Worm (Caenorhabditis elegans): Measurements from ENCODE around the gene clp-9.

clp-9 gene

DNA sequence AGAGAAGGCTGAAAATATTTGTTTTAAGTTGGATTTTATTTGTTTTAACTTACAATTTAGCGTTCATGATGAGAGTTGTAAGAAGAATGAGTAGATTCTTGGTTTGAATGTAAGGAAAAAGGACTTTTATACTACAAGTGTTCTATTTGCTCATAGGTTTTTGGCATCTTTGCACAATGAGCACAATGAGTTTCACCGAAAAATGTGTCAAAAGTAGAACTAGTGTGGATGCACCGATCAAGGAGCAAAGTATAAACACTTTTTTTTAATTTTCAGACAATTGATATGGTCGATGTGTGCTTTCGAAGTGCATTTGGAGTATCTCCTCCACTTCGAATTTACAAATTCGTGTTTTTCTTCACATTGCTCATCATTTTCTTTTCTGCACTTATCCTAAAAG lies 20.3 kb upstream of the clp-9 start, which contains the start of gene fipr-11:
TSS of gene fipr-11 (minus strand) at position 101 of the 400 bp plus-strand sequence.
- no peak for TF ChIP-seq hlh-26 (GFP tag; conservative IDR thresholded peaks at IDR 0.05)
- TF ChIP-seq K12H6.12 (tag; optimal IDR thresholded peaks at IDR 0.05): no peak
- no peak for TF ChIP-seq snpc-1.3 (tag; optimal IDR thresholded peaks at IDR 0.05; ENCODE audit: insufficient read depth)
- TF ChIP-seq ztf-26 (tag; optimal IDR thresholded peaks at IDR 0.05): no peak
- TF ChIP-seq F55B11.4 (tag; optimal IDR thresholded peaks at IDR 0.05; ENCODE audit: borderline replicate concordance, insufficient read depth): no peak
- TF ChIP-seq F39B2.1 (GFP tag; IDR thresholded peaks at IDR 0.05): no peak
- no peak for TF ChIP-seq cebp-2 (GFP tag; IDR thresholded peaks at IDR 0.05)
- no peak for TF ChIP-seq chd-7 (tag; optimal IDR thresholded peaks at IDR 0.05)
- no peak for TF ChIP-seq ceh-40 (GFP tag; IDR thresholded peaks at IDR 0.05)
- TF ChIP-seq nhr-179 (tag; optimal IDR thresholded peaks at IDR 0.05): no peak
- TF ChIP-seq ccch-3 (GFP tag; optimal IDR thresholded peaks at IDR 0.05): no peak
- TF ChIP-seq sptf-2 (GFP tag; optimal IDR thresholded peaks at IDR 0.05): no peak
- no peak for TF ChIP-seq ztf-25 (GFP tag; IDR thresholded peaks at IDR 0.05)
- TF ChIP-seq zim-3 (tag; optimal IDR thresholded peaks at IDR 0.05): no peak
- no peak for TF ChIP-seq attf-5 (GFP tag; optimal IDR thresholded peaks at IDR 0.05)
- no peak for TF ChIP-seq sdz-38 (tag; optimal IDR thresholded peaks at IDR 0.05)
- no peak for TF ChIP-seq cebp-1 (GFP tag; IDR thresholded peaks at IDR 0.05)
- TF ChIP-seq cebp-1 (tag; optimal IDR thresholded peaks at IDR 0.05): no peak

DNA sequence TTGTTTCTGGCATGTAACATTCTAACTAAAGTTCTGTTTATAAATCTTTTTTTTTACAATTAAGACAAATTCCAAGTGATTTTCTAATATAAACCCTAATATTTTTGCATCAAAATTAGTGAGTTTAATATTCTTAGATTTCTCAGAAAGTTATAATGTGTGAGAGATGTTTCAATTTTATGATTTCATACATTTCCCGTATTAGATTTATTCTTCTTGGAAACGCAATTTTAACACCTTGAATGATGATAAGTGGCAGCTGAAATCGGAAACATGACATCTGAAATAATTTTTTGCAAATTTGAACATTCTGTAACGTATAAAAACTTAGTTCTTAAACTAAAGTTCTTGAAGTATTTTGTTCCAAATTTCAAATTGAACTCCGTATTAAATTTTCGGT lies 15.4 kb upstream of the clp-9 start:
- no peak for TF ChIP-seq let-607 (tag; optimal IDR thresholded peaks at IDR 0.05)
- no peak for TF ChIP-seq repo-1 (tag; optimal IDR thresholded peaks at IDR 0.05)
- TF ChIP-seq nhr-90 (tag; optimal IDR thresholded peaks at IDR 0.05): no peak
- no peak for TF ChIP-seq akir-1 (GFP tag; optimal IDR thresholded peaks at IDR 0.05)

DNA sequence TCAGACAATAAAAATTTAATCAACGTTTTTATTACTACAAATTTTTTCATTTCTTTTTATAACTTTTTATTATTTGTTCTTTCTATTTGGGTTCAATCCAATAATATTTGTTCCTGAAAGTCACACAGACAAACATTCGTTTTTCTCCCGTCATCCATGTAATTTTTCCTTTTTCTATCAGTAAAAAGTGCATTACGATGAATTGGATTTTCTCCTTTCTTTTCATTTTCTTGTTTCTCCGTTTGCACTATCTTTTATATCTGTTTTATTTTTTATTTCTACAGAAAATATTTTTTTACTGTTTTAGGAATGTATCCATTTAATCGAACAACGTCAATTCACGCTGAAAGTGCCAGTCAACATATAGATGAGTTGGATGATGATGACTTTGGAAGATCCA lies 13.5 kb upstream of the clp-9 start, which contains the start of gene egl-47:
TSS of gene egl-47 (plus strand) at position 301 of the 400 bp plus-strand sequence.
- TF ChIP-seq atf-7 (tag; optimal IDR thresholded peaks at IDR 0.05): no peak
- no peak for TF ChIP-seq lag-1 (GFP tag; IDR thresholded peaks at IDR 0.05)
- no peak for TF ChIP-seq F49E8.2 (tag; optimal IDR thresholded peaks at IDR 0.05; ENCODE audit: insufficient read depth)
- no peak for TF ChIP-seq F33H1.4 (GFP tag; IDR thresholded peaks at IDR 0.05)
- no peak for TF ChIP-seq Y79H2A.3 (GFP tag; conservative IDR thresholded peaks at IDR 0.05)
- no peak for TF ChIP-seq unc-62 (GFP tag; optimal IDR thresholded peaks at IDR 0.05)
- no peak for TF ChIP-seq aptf-2 (GFP tag; conservative IDR thresholded peaks at IDR 0.05)
- TF ChIP-seq unc-130 (GFP tag; optimal IDR thresholded peaks at IDR 0.05): no peak
- TF ChIP-seq hsf-1 (GFP tag; IDR thresholded peaks at IDR 0.05): no peak
- TF ChIP-seq gei-17 (GFP tag; optimal IDR thresholded peaks at IDR 0.05): no peak
- TF ChIP-seq dpff-1 (tag; optimal IDR thresholded peaks at IDR 0.05): no peak
- no peak for TF ChIP-seq repo-1 (tag; optimal IDR thresholded peaks at IDR 0.05)
- TF ChIP-seq D2030.7 (GFP tag; IDR thresholded peaks at IDR 0.05): no peak
- TF ChIP-seq akir-1 (GFP tag; optimal IDR thresholded peaks at IDR 0.05): no peak
- TF ChIP-seq ztf-26 (tag; optimal IDR thresholded peaks at IDR 0.05): no peak

DNA sequence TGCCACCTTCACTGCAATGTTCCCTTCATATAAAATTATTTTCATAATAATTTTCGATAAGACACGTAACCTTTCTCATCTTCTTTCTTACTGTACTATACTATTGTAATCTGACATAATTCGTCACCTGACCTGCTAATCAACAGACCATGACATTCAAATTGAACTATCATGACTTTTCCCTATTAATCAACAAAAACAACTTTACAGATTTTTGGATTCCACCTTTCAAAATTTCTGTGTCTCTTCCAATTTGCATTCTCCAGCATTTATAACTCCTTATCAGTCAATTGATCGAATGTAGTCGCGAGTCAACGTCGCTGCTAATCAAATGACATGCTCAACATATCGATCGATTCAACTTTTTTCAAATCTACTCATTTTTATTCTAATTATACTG lies 3.9 kb upstream of the clp-9 start, which contains the start of gene fshr-1:
TSS of gene fshr-1 (plus strand) at position 209 of the 400 bp plus-strand sequence.
- TF ChIP-seq nhr-80 (tag; optimal IDR thresholded peaks at IDR 0.05): peak; percentile 59
- TF ChIP-seq unc-62 (GFP tag; optimal IDR thresholded peaks at IDR 0.05): peak; percentile 61
- TF ChIP-seq let-607 (tag; optimal IDR thresholded peaks at IDR 0.05): peak in 1 of 2 experiments; percentile 4
- no peak for TF ChIP-seq ztf-18 (tag; optimal IDR thresholded peaks at IDR 0.05)
- no peak for TF ChIP-seq let-526 (GFP tag; IDR thresholded peaks at IDR 0.05)

Measured in whole organism, young adult.